Fruit fly (Drosophila melanogaster) Kc167 (cell line): Measurements from ENCODE around the gene CG12691.

Experiments used
- Myc ChIP-seq: fragments of >200 bp; optimal IDR thresholded peaks from 2 replicates; lab custom pipeline; 2017; ENCODE audit warnings: missing external identifiers
- Sin3A ChIP-seq: fragments of >200 bp; optimal IDR thresholded peaks from 2 replicates; lab custom pipeline; 2018; ENCODE audit warnings: missing external identifiers
- h ChIP-seq: fragments of >200 bp; optimal IDR thresholded peaks from 3 replicates; lab custom pipeline; 2018; ENCODE audit warnings: missing external identifiers
- insv ChIP-seq: fragments of >200 bp; optimal IDR thresholded peaks from 3 replicates; lab custom pipeline; 2018; ENCODE audit warnings: missing external identifiers
- psq ChIP-seq: fragments of >200 bp; optimal IDR thresholded peaks from 2 replicates; lab custom pipeline; 2017; ENCODE audit warnings: missing external identifiers
- ttk ChIP-seq: sonication (Bioruptor generic); optimal IDR thresholded peaks from 2 replicates; lab custom pipeline; 2017; ENCODE audit warnings: missing external identifiers

Gene CG12691

DNA sequence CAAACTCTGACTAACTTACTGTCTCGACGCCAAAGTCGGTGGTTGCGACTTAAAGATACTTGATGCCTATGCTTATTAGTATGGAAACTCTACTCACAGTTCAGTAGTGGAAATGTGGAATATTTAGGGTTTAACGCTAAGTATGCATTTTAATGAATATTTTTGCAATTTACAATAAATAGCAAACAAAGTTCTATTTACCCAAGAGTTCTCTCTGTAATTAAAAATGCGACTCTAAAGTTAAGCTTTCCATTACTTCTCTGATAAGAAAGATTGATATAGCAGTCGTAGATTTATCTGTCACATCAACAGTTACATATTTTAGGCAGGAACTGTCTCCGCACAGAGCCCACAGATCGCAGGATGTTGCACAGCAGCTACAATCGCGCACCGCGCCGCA, at the start of gene CG12691:
Gene CG12691, plus strand, starts transcription at position 301 of the 400 bp plus-strand sequence.
- TF ChIP-seq ttk (lab: Kevin White, UChicago) (no peak), Sin3A (lab: Kevin White, UChicago) (no peak), Myc (lab: Kevin White, UChicago) (no peak), h (lab: Kevin White, UChicago) (no peak), insv (lab: Kevin White, UChicago) (no peak), psq (no peak)

DNA sequence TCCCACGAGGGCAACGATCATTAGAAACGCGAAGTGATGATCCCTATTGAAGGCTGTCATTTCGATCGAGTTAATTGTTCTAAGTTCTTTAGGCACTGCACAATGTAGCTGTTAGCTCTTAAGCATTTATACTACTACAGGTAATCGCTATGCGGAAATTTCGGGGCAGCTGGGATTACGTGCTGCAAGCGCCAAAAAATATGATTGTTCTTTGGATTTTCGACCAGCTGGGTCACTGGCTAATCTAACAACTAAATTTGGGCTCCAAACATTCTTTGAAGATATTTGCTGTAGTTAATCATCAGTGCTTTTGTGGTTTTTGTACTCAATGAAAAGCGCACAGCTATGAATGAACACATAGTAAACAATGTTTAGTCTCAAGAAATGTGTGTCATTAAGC, 48.6 kb upstream of the CG12691 start, which contains the start of gene CG15571:
Gene CG15571, minus strand, starts transcription at position 101 of the 400 bp plus-strand sequence.
- TF ChIP-seq h (lab: Kevin White, UChicago) (no peak), Sin3A (lab: Kevin White, UChicago) (no peak), Myc (lab: Kevin White, UChicago) (no peak), psq (no peak), ttk (lab: Kevin White, UChicago) (no peak), insv (lab: Kevin White, UChicago) (no peak)

DNA sequence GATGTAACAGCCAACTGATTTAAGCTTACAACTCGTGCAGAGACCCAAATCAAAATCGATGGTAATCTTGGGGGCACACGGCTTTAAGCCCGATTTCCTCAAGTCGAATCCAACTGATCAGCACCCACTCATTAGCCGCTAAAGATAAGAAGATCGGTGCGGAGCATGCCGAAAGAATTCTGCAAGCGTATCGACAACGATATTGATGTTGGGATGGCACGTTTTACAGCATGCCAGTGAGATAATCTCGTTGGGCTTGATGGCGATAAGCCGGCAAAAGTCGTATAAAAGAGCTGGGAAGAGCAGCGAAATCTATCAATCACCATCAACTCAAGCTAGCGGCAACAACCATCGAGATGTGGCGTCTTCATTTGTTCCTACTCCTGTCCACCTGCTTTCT, 48.0 kb upstream of the CG12691 start, which contains the start of gene CG15570:
Gene CG15570, plus strand, starts transcription at position 301 of the 400 bp plus-strand sequence.
- no peak for TF ChIP-seq h (lab: Kevin White, UChicago)
- no peak for TF ChIP-seq Sin3A (lab: Kevin White, UChicago)
- TF ChIP-seq insv (lab: Kevin White, UChicago) = no peak
- TF ChIP-seq Myc (lab: Kevin White, UChicago) = no peak
- no peak for TF ChIP-seq psq
- TF ChIP-seq ttk (lab: Kevin White, UChicago) = no peak

DNA sequence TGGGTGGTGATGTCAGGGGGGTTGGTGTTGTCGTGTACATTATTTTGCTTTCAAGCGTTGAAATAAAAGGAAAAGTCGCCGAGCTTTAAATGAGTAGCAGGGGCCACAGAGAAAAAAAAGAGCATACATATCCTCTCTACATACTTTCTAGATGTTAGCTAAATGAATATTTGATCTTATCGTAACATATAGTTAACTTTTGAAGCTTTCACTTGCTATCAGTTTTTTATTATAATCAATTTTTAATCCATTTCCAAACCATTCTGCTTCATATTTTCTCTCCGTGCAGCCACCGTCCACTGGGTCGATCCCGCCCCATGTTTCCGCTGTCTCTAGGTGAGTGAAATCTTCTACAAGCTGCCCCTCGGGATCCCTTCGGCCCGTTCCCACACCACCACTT, 40.9 kb upstream of the CG12691 start:
- TF ChIP-seq psq = no peak
- TF ChIP-seq Sin3A (lab: Kevin White, UChicago) = no peak
- TF ChIP-seq insv (lab: Kevin White, UChicago) = no peak
- TF ChIP-seq Myc (lab: Kevin White, UChicago) = no peak
- no peak for TF ChIP-seq h (lab: Kevin White, UChicago)
- no peak for TF ChIP-seq ttk (lab: Kevin White, UChicago)

DNA sequence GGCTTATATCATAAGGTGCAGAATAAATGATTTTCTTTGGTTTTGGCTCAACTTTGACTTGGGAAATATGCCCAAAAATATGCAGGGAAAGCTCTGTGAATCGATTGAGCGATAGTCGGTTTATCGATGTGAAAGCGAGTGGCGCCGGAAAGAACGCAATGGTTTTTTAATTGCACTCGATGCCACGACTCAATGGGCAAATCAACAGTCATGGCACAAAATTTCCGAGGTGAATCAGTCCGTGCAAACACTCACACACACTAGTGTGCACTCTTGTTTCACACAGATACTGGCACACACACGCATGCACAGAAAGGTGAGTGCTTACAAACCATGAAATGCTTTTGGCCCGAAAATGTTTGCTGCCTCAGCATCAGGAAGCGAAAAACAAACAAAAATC, 25.8 kb upstream of the CG12691 start:
- no peak for TF ChIP-seq Sin3A (lab: Kevin White, UChicago)
- no peak for TF ChIP-seq Myc (lab: Kevin White, UChicago)
- no peak for TF ChIP-seq h (lab: Kevin White, UChicago)
- no peak for TF ChIP-seq insv (lab: Kevin White, UChicago)
- TF ChIP-seq ttk (lab: Kevin White, UChicago) = no peak
- no peak for TF ChIP-seq psq

DNA sequence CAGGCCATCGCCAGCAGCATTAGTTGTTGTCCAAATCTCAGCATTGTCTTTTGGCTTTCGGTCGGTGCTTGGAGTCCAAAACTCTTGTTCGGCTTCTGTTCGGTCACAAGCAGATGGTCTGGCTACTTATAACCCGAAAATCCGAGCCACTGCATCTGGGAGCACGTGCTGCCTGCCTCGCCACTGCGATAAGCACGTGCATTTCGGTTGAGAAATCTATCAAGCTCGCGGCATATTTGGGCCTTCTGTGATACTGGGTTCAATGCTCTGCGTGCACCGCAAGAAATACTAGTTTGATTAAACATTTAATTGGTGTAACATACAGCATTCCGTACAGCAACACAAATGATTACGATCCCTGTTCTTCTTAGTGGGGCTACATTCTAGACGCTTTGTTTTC, 23.2 kb upstream of the CG12691 start, which contains the start of gene Femcoat:
Gene Femcoat, minus strand, starts transcription at position 101 of the 400 bp plus-strand sequence.
- TF ChIP-seq insv (lab: Kevin White, UChicago) = no peak
- TF ChIP-seq psq = no peak
- TF ChIP-seq Sin3A (lab: Kevin White, UChicago) = no peak
- TF ChIP-seq h (lab: Kevin White, UChicago) = no peak
- TF ChIP-seq Myc (lab: Kevin White, UChicago) = no peak
- TF ChIP-seq ttk (lab: Kevin White, UChicago) = no peak

DNA sequence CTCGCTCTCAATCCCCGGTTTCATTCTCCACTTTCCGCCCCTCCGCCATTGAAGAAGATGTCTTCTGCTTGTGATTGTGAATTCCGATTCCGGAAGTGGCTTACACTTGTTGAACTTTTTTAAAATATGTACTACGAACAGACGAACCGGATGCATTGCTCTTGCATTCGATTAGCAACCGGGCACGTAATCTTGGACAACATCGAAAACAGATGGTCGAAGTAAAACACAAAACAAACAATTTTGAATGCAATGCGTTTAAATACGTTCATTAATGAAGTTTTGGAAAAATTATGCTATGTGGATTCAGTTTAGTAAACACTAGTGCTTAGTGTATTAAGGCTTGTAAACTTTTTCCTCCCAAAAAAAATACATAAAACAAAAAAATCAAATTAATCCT, 19.9 kb upstream of the CG12691 start, which contains the start of gene Muc4B:
Gene Muc4B, minus strand, starts transcription at position 101 of the 400 bp plus-strand sequence.
- TF ChIP-seq Sin3A (lab: Kevin White, UChicago) (no peak), psq (no peak), h (lab: Kevin White, UChicago) (no peak), Myc (lab: Kevin White, UChicago) (no peak), ttk (lab: Kevin White, UChicago) (no peak), insv (lab: Kevin White, UChicago) (no peak)

DNA sequence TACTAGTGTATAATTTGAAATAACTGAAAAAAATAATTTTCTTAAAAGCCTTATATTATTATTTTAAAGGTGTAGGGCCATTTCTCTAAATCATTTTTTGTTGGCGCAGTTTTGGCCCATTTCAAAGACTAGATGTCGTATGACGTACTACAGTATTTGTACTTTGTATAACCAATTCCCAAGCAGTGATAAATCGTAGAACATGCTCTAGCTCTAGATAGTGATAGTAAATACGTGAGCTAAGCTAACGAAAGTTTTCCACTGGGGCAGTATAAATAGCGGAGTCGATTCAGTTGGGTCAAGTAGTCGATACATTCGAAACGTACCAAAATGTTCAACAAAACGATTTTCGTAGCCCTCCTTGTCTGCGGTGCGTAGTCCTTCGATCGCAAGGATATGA, 18.9 kb upstream of the CG12691 start, which contains the start of gene CG43134:
Gene CG43134, plus strand, starts transcription at position 301 of the 400 bp plus-strand sequence.
- TF ChIP-seq Sin3A (lab: Kevin White, UChicago) = no peak
- no peak for TF ChIP-seq insv (lab: Kevin White, UChicago)
- no peak for TF ChIP-seq h (lab: Kevin White, UChicago)
- no peak for TF ChIP-seq psq
- no peak for TF ChIP-seq Myc (lab: Kevin White, UChicago)
- no peak for TF ChIP-seq ttk (lab: Kevin White, UChicago)

DNA sequence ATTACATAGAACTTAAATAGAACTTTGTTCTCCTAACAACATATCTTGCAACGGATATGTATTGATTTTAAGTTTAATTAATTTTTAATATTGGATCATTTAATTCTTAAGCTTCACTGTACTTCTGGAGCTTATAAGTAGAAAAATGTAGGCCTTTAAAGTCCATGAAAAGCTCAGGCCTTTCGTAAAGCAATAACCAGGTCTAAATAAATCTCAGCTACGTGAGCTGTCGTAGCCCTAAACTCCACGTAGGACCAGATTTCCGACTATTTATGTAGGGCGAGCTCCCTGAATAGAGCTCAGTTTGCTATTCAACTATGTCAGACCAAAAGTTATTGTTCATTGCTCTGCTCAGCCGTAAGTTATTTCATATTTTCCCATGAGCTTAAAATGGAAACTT, 17.8 kb upstream of the CG12691 start, which contains the start of gene CG43135:
Gene CG43135, plus strand, starts transcription at position 301 of the 400 bp plus-strand sequence.
- TF ChIP-seq psq = no peak
- TF ChIP-seq h (lab: Kevin White, UChicago) = no peak
- no peak for TF ChIP-seq Myc (lab: Kevin White, UChicago)
- no peak for TF ChIP-seq insv (lab: Kevin White, UChicago)
- TF ChIP-seq Sin3A (lab: Kevin White, UChicago) = no peak
- TF ChIP-seq ttk (lab: Kevin White, UChicago) = no peak

DNA sequence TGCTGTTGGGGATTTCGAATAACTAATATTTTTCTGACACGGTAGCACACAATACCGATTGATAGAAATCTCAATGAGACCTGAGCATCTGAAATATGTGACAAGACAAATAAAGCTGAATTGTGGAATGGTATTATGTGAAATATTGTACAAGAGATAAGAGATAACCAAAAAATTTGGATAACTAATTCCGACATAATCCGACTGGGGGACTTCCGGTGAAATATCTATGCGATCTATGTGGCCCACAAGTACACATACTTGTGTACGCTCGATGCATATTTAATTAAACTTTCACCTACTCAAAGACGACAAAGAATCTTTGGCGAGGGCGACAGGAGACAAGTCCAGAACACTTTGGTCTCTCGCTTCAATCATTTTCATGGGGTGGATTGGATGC, 13.2 kb upstream of the CG12691 start, which contains the start of gene CG15576:
Gene CG15576, minus strand, starts transcription at position 101 of the 400 bp plus-strand sequence.
- TF ChIP-seq insv (lab: Kevin White, UChicago) (no peak), psq (no peak), h (lab: Kevin White, UChicago) (no peak), ttk (lab: Kevin White, UChicago) (no peak), Myc (lab: Kevin White, UChicago) (no peak), Sin3A (lab: Kevin White, UChicago) (no peak)

DNA sequence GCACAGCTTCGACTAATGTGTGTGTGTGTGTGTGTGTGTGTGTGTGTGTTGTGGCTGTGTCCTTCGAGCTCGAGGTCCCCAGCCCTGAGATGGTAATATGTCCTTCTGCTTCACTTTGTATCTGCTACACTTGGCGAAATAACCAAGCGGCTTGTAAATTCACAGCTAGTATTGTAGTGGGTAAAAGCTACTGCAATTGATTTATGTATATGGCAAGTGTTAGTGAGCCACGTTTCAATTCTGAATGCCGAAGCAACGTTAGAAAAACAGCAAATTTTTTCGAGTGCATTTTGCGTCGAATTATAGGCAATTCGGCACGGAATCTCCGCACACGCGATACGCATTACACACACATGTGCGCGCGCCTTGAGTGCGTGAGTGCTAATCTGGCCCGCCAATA, 3.2 kb upstream of the CG12691 start:
- TF ChIP-seq psq (no peak), Myc (lab: Kevin White, UChicago) (no peak), ttk (lab: Kevin White, UChicago) (no peak), insv (lab: Kevin White, UChicago) (no peak), Sin3A (lab: Kevin White, UChicago) (no peak), h (lab: Kevin White, UChicago) (no peak)

DNA sequence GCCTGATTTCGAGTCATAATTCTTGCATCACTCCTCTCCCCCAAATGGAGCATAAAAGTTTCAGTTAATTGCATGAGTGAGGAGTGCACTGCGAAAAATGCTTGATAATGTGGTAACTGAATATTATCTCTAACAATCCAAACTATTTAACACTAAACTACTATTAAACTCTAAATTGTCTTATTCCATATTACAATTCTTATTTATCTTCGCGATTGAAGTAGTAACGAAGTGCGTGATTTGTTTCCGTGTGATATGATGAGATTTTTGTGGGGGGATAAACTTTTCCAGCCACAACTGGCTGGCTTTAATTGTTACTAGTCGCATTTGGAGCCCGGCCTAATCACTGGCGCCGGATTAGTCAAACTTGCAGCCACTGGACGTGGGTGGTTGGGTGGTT, 1.6 kb upstream of the CG12691 start:
- no peak for TF ChIP-seq insv (lab: Kevin White, UChicago)
